Worm (Caenorhabditis elegans) whole organism, young adult: Measurements from ENCODE around the gene acc-4.

Experiments used
- B0019.2 ChIP-seq: fragments of 200-800 bp; sonication (Bioruptor generic); conservative IDR thresholded peaks from 2 replicates; pipeline ENCODE4 v1.3.6; 2022; ENCODE audit warnings: missing genetic modification reagents, missing genetic modification characterization, missing compliant biosample characterization
- F33H1.4 ChIP-seq: fragments of 200-800 bp; sonication (Bioruptor generic); IDR thresholded peaks from 2 replicates; pipeline ENCODE4 v1.3.6; 2022; ENCODE audit warnings: missing genetic modification reagents, missing genetic modification characterization, missing compliant biosample characterization
- F55B11.4 ChIP-seq: sonication (generic microtip); optimal IDR thresholded peaks from 2 replicates; lab custom pipeline; 2016; ENCODE audit warnings: missing compliant biosample characterization, missing genetic modification characterization, borderline replicate concordance; ENCODE audit not compliant: insufficient read depth
- F57A8.1 ChIP-seq: fragments of 200-800 bp; sonication (Bioruptor generic); optimal IDR thresholded peaks from 2 replicates; lab custom pipeline; 2018; ENCODE audit warnings: mild to moderate bottlenecking, missing genetic modification characterization, moderate library complexity, missing compliant biosample characterization
- T26A5.8 ChIP-seq: sonication (generic microtip); optimal IDR thresholded peaks from 2 replicates; lab custom pipeline; 2016; ENCODE audit warnings: missing genetic modification characterization, missing compliant biosample characterization
- Y53G8AR.9 ChIP-seq: fragments of 200-800 bp; sonication (Bioruptor generic); conservative IDR thresholded peaks from 2 replicates; pipeline ENCODE4 v1.3.6; 2022; ENCODE audit warnings: missing genetic modification reagents, missing genetic modification characterization, missing compliant biosample characterization
- Y56A3A.18 ChIP-seq: fragments of 200-800 bp; sonication (Bioruptor generic); IDR thresholded peaks from 2 replicates; pipeline ENCODE4 v1.3.6; 2022; ENCODE audit warnings: missing genetic modification reagents, missing genetic modification characterization, missing compliant biosample characterization
- Y67H2A.10 ChIP-seq: fragments of 200-800 bp; sonication (Bioruptor generic); conservative IDR thresholded peaks from 2 replicates; pipeline ENCODE4 v1.3.6; 2022; ENCODE audit warnings: missing genetic modification reagents, missing genetic modification characterization, missing compliant biosample characterization
- Y79H2A.3 ChIP-seq: fragments of 200-800 bp; sonication (Bioruptor generic); conservative IDR thresholded peaks from 2 replicates; pipeline ENCODE4 v1.3.6; 2022; ENCODE audit warnings: missing genetic modification reagents, missing genetic modification characterization, missing compliant biosample characterization
- Y95B8A.8 ChIP-seq: fragments of 200-800 bp; sonication (Bioruptor generic); IDR thresholded peaks from 2 replicates; pipeline ENCODE4 v1.3.6; 2022; ENCODE audit warnings: missing genetic modification reagents, missing genetic modification characterization, missing compliant biosample characterization
- ZK185.1 ChIP-seq: sonication (generic microtip); optimal IDR thresholded peaks from 2 replicates; lab custom pipeline; 2016; ENCODE audit warnings: mild to moderate bottlenecking, missing genetic modification characterization, missing compliant biosample characterization; ENCODE audit not compliant: poor library complexity, severe bottlenecking
- attf-5 ChIP-seq: fragments of 200-800 bp; sonication (Bioruptor generic); optimal IDR thresholded peaks from 2 replicates; lab custom pipeline; 2018; ENCODE audit warnings: mild to moderate bottlenecking, missing genetic modification characterization, missing compliant biosample characterization
- bed-2 ChIP-seq: fragments of 200-800 bp; sonication (Bioruptor generic); IDR thresholded peaks from 2 replicates; pipeline ENCODE4 v1.3.6; 2022; ENCODE audit warnings: missing genetic modification reagents, missing genetic modification characterization, missing compliant biosample characterization
- cebp-1 ChIP-seq, 2 experiments: fragments of 200-800 bp in 1 of 2; sonication (Bioruptor generic) in 1 of 2; sonication (generic microtip) in 1 of 2; IDR thresholded peaks in 1 of 2; optimal IDR thresholded peaks in 1 of 2; 2 replicates each; pipeline versions ENCODE4 v1.3.6 to Lab custom; 2017 to 2022; ENCODE audit warnings: missing compliant biosample characterization in 2 of 2, missing genetic modification characterization in 2 of 2, mild to moderate bottlenecking in 1 of 2, missing genetic modification reagents in 1 of 2, moderate library complexity in 1 of 2
- cebp-2 ChIP-seq: fragments of 200-800 bp; sonication (Bioruptor generic); IDR thresholded peaks from 2 replicates; pipeline ENCODE4 v1.3.6; 2022; ENCODE audit warnings: missing genetic modification characterization, missing compliant biosample characterization
- ceh-58 ChIP-seq: fragments of 200-800 bp; sonication (Bioruptor generic); IDR thresholded peaks from 2 replicates; pipeline ENCODE4 v1.3.6; 2022; ENCODE audit warnings: missing genetic modification characterization, missing compliant biosample characterization
- chd-7 ChIP-seq: sonication (generic microtip); optimal IDR thresholded peaks from 2 replicates; lab custom pipeline; 2016; ENCODE audit warnings: mild to moderate bottlenecking, missing genetic modification characterization, moderate library complexity, missing compliant biosample characterization
- die-1 ChIP-seq: sonication (generic microtip); optimal IDR thresholded peaks from 2 replicates; lab custom pipeline; 2016; ENCODE audit warnings: missing genotype, mild to moderate bottlenecking, missing genetic modification characterization, missing compliant biosample characterization
- fkh-3 ChIP-seq: sonication (generic microtip); optimal IDR thresholded peaks from 2 replicates; lab custom pipeline; 2016; ENCODE audit warnings: mild to moderate bottlenecking, missing genetic modification characterization, missing compliant biosample characterization
- hmg-20 ChIP-seq: fragments of 200-800 bp; sonication (Bioruptor generic); IDR thresholded peaks from 2 replicates; pipeline ENCODE4 v1.3.6; 2022; ENCODE audit warnings: missing genetic modification reagents, missing genetic modification characterization, missing compliant biosample characterization
- hrde-1 ChIP-seq: sonication (generic microtip); optimal IDR thresholded peaks from 2 replicates; lab custom pipeline; 2016; ENCODE audit warnings: missing genetic modification characterization, mild to moderate bottlenecking, missing compliant biosample characterization, moderate library complexity, missing genotype, missing genetic modification reagents, borderline replicate concordance
- hsf-1 ChIP-seq: fragments of 200-800 bp; sonication (Bioruptor generic); IDR thresholded peaks from 2 replicates; pipeline ENCODE4 v1.3.6; 2022; ENCODE audit warnings: missing genetic modification reagents, missing genetic modification characterization, missing compliant biosample characterization
- lag-1 ChIP-seq: fragments of 200-800 bp; sonication (Bioruptor generic); IDR thresholded peaks from 2 replicates; pipeline ENCODE4 v1.3.6; 2022; ENCODE audit warnings: missing genetic modification reagents, missing genetic modification characterization, missing compliant biosample characterization
- let-526 ChIP-seq: fragments of 200-800 bp; sonication (Bioruptor generic); IDR thresholded peaks from 2 replicates; pipeline ENCODE4 v1.3.6; 2022; ENCODE audit warnings: missing genetic modification reagents, missing genetic modification characterization, missing compliant biosample characterization
- lin-54 ChIP-seq: fragments of 200-800 bp; sonication (Bioruptor generic); optimal IDR thresholded peaks from 2 replicates; lab custom pipeline; 2018; ENCODE audit warnings: mild to moderate bottlenecking, missing genetic modification characterization, missing compliant biosample characterization
- mcd-1 ChIP-seq: fragments of 200-800 bp; sonication (Bioruptor generic); IDR thresholded peaks from 2 replicates; pipeline ENCODE4 v1.3.6; 2022; ENCODE audit warnings: missing genetic modification reagents, missing genetic modification characterization, missing compliant biosample characterization
- mel-28 ChIP-seq: sonication (generic microtip); optimal IDR thresholded peaks from 2 replicates; lab custom pipeline; 2016; ENCODE audit warnings: borderline replicate concordance, mild to moderate bottlenecking, missing genetic modification characterization, missing compliant biosample characterization
- nhr-120 ChIP-seq: fragments of 200-800 bp; sonication (Bioruptor generic); IDR thresholded peaks from 2 replicates; pipeline ENCODE4 v1.3.6; 2022; ENCODE audit warnings: missing genetic modification characterization, missing compliant biosample characterization
- nhr-179 ChIP-seq: sonication (generic microtip); optimal IDR thresholded peaks from 2 replicates; lab custom pipeline; 2016; ENCODE audit warnings: mild to moderate bottlenecking, missing genetic modification characterization, missing compliant biosample characterization
- nhr-27 ChIP-seq: fragments of 200-800 bp; sonication (Bioruptor generic); optimal IDR thresholded peaks from 2 replicates; lab custom pipeline; 2018; ENCODE audit warnings: mild to moderate bottlenecking, missing genetic modification characterization, moderate library complexity, missing compliant biosample characterization
- nhr-80 ChIP-seq: sonication (generic microtip); optimal IDR thresholded peaks from 2 replicates; lab custom pipeline; 2016; ENCODE audit warnings: missing genetic modification characterization, missing compliant biosample characterization
- nhr-90 ChIP-seq: sonication (generic microtip); optimal IDR thresholded peaks from 2 replicates; lab custom pipeline; 2016; ENCODE audit warnings: missing genotype, mild to moderate bottlenecking, missing genetic modification characterization, missing compliant biosample characterization
- rec-8 ChIP-seq, 2 experiments: sonication (generic microtip); optimal IDR thresholded peaks; 2 replicates each; lab custom pipeline; 2016; ENCODE audit warnings: mild to moderate bottlenecking in 2 of 2, missing genetic modification characterization in 2 of 2, missing genetic modification reagents in 2 of 2, missing genotype in 2 of 2, missing biosample characterization in 1 of 2, missing compliant biosample characterization in 1 of 2, moderate library complexity in 1 of 2
- repo-1 ChIP-seq: sonication (generic microtip); optimal IDR thresholded peaks from 2 replicates; lab custom pipeline; 2017; ENCODE audit warnings: mild to moderate bottlenecking, missing genetic modification characterization, missing compliant biosample characterization
- rpc-1 ChIP-seq, 2 experiments: fragments of 150-350 bp in 1 of 2; sonication (generic microtip) in 1 of 2; optimal IDR thresholded peaks; 2 replicates each; lab custom pipeline; 2014 to 2018; ENCODE audit warnings: missing biosample characterization in 1 of 2, missing genetic modification characterization in 1 of 2, missing genetic modification reagents in 1 of 2, missing genotype in 1 of 2
- sea-2 ChIP-seq: fragments of 200-800 bp; sonication (Bioruptor generic); IDR thresholded peaks from 2 replicates; pipeline ENCODE4 v1.3.6; 2022; ENCODE audit warnings: missing genetic modification characterization, missing compliant biosample characterization
- snpc-3.4 ChIP-seq: sonication (generic microtip); optimal IDR thresholded peaks from 2 replicates; lab custom pipeline; 2017; ENCODE audit warnings: missing genetic modification characterization, mild to moderate bottlenecking, missing compliant biosample characterization, antibody characterized with exemption, moderate library complexity, missing genotype, missing genetic modification reagents
- somi-1 ChIP-seq: fragments of 200-800 bp; sonication (Bioruptor generic); optimal IDR thresholded peaks from 2 replicates; lab custom pipeline; 2018; ENCODE audit warnings: mild to moderate bottlenecking, missing genetic modification characterization, missing compliant biosample characterization
- sptf-2 ChIP-seq: fragments of 200-800 bp; sonication (Bioruptor generic); optimal IDR thresholded peaks from 2 replicates; lab custom pipeline; 2018; ENCODE audit warnings: mild to moderate bottlenecking, missing genetic modification characterization, missing compliant biosample characterization
- tlf-1 ChIP-seq: fragments of 200-800 bp; sonication (Bioruptor generic); optimal IDR thresholded peaks from 2 replicates; lab custom pipeline; 2018; ENCODE audit warnings: mild to moderate bottlenecking, missing genetic modification characterization, missing compliant biosample characterization
- unc-130 ChIP-seq: sonication (generic microtip); optimal IDR thresholded peaks from 2 replicates; lab custom pipeline; 2016; ENCODE audit warnings: missing genetic modification reagents, missing genetic modification characterization, missing compliant biosample characterization
- unc-62 ChIP-seq: fragments of 150-350 bp; optimal IDR thresholded peaks from 2 replicates; lab custom pipeline; 2014; ENCODE audit warnings: missing biosample characterization, missing genetic modification reagents, missing genetic modification characterization
- xnd-1 ChIP-seq: sonication (generic microtip); optimal IDR thresholded peaks from 2 replicates; lab custom pipeline; 2016; ENCODE audit warnings: missing genotype, missing genetic modification reagents, missing genetic modification characterization, missing compliant biosample characterization
- zfh-2 ChIP-seq: fragments of 200-800 bp; sonication (Bioruptor generic); conservative IDR thresholded peaks from 2 replicates; pipeline ENCODE4 v1.3.6; 2022; ENCODE audit warnings: missing genetic modification reagents, missing genetic modification characterization, missing compliant biosample characterization
- zim-3 ChIP-seq: sonication (generic microtip); optimal IDR thresholded peaks from 2 replicates; lab custom pipeline; 2017; ENCODE audit warnings: mild to moderate bottlenecking, missing genetic modification characterization, moderate library complexity, missing compliant biosample characterization
- ztf-26 ChIP-seq: sonication (generic microtip); optimal IDR thresholded peaks from 2 replicates; lab custom pipeline; 2017; ENCODE audit warnings: missing genetic modification characterization, missing compliant biosample characterization
- ztf-6 ChIP-seq: fragments of 200-800 bp; sonication (Bioruptor generic); IDR thresholded peaks from 2 replicates; pipeline ENCODE4 v1.3.6; 2022; ENCODE audit warnings: missing genetic modification reagents, missing genetic modification characterization, missing compliant biosample characterization

Gene acc-4

DNA sequence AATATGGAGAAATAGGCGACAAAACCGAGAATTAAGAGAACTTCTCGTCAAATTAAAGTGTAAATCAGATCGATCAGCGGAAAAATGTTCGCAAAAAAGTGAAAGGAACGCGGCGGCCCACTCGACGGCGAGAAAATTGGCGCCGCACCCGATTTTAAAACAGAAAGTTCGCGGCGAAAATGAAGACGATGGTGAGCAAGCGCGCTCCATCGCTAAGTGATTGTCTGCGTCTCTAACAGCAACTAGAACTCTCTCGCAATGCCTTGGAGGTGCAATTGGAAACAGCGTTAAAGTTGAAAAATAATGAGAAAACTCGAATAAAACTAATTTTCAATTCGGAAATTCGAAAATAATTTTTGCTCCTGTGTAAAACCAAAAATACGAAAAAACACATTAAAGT, 46.1 kb upstream of the acc-4 start (continued):
- TF ChIP-seq rpc-1 (optimal IDR thresholded peaks at IDR 0.05; lab: Kevin White, UChicago) (no peak), rpc-1 (tag; optimal IDR thresholded peaks at IDR 0.05; lab: Kevin White, UChicago) (no peak), B0019.2 (GFP tag; lab: Robert Waterston, UW) (no peak), ztf-6 (no peak), hsf-1 (GFP tag; lab: Robert Waterston, UW) (peak; percentile 84), let-526 (GFP tag; lab: Robert Waterston, UW) (no peak), lag-1 (GFP tag; lab: Robert Waterston, UW) (no peak), zim-3 (tag; lab: Kevin White, UChicago) (no peak), F33H1.4 (peak; percentile 64), mcd-1 (GFP tag; lab: Robert Waterston, UW) (peak; percentile 95), T26A5.8 (no peak), lin-54 (GFP tag; lab: Kevin White, UChicago) (peak; percentile 63), somi-1 (no peak), Y95B8A.8 (GFP tag; lab: Robert Waterston, UW) (0 out of 2 replicates have a peak, but pooled peaks have one; percentile 69), mel-28 (tag; lab: Kevin White, UChicago) (no peak), ceh-58 (no peak), nhr-80 (no peak), Y56A3A.18 (GFP tag; lab: Robert Waterston, UW) (no peak), Y67H2A.10 (no peak), rec-8 (tag; optimal IDR thresholded peaks at IDR 0.05; lab: Kevin White, UChicago) (no peak), Y53G8AR.9 (GFP tag; lab: Robert Waterston, UW) (no peak), unc-62 (GFP tag; lab: Kevin White, UChicago) (no peak), F55B11.4 (tag; lab: Kevin White, UChicago) (no peak), die-1 (tag; lab: Kevin White, UChicago) (no peak), bed-2 (GFP tag; lab: Robert Waterston, UW) (no peak), nhr-90 (tag; lab: Kevin White, UChicago) (no peak), cebp-2 (GFP tag; lab: Robert Waterston, UW) (no peak), sea-2 (GFP tag; lab: Robert Waterston, UW) (no peak), snpc-3.4 (tag; lab: Kevin White, UChicago) (peak; percentile 14), F57A8.1 (GFP tag; lab: Kevin White, UChicago) (no peak), Y79H2A.3 (no peak), ZK185.1 (no peak), nhr-120 (GFP tag; lab: Robert Waterston, UW) (no peak), unc-130 (no peak), chd-7 (no peak), repo-1 (tag; lab: Kevin White, UChicago) (no peak), hrde-1 (tag; lab: Kevin White, UChicago) (no peak), hmg-20 (no peak), attf-5 (GFP tag; lab: Kevin White, UChicago) (no peak), zfh-2 (no peak), ztf-26 (tag; lab: Kevin White, UChicago) (no peak), tlf-1 (peak; percentile 40), xnd-1 (tag; lab: Kevin White, UChicago) (peak; percentile 70), cebp-1 (GFP tag; IDR thresholded peaks at IDR 0.05; lab: Robert Waterston, UW) (no peak), cebp-1 (tag; optimal IDR thresholded peaks at IDR 0.05; lab: Kevin White, UChicago) (peak; percentile 20), fkh-3 (tag; lab: Kevin White, UChicago) (no peak), nhr-27 (tag; lab: Kevin White, UChicago) (no peak), sptf-2 (GFP tag; lab: Kevin White, UChicago) (no peak), nhr-179 (tag; lab: Kevin White, UChicago) (no peak)
